Worm (Caenorhabditis elegans) whole organism, early embryonic: ENCODE data around the gene spi-1.

Experiments
- B0310.2 ChIP-seq: sonication (generic microtip); optimal IDR thresholded peaks from 2 replicates; lab custom pipeline; 2016; ENCODE audit warnings: mild to moderate bottlenecking, missing genetic modification characterization, missing compliant biosample characterization
- ama-1 ChIP-seq: fragments of 150-350 bp; optimal IDR thresholded peaks from 2 replicates; lab custom pipeline; 2014
- ceh-13 ChIP-seq: fragments of 200-800 bp; sonication (Bioruptor generic); optimal IDR thresholded peaks from 2 replicates; lab custom pipeline; 2018; ENCODE audit warnings: mild to moderate bottlenecking, missing genetic modification characterization, missing compliant biosample characterization
- hmbx-1 ChIP-seq: sonication (generic microtip); optimal IDR thresholded peaks from 2 replicates; lab custom pipeline; 2016; ENCODE audit warnings: mild to moderate bottlenecking, missing genetic modification characterization, missing compliant biosample characterization
- pes-1 ChIP-seq: fragments of 200-800 bp; sonication (Bioruptor generic); IDR thresholded peaks from 2 replicates; pipeline ENCODE4 v1.3.6; 2022; ENCODE audit warnings: missing genetic modification reagents, missing genetic modification characterization, missing compliant biosample characterization
- scrt-1 ChIP-seq: fragments of 200-800 bp; sonication (Bioruptor generic); IDR thresholded peaks from 2 replicates; pipeline ENCODE4 v1.3.6; 2022; ENCODE audit warnings: missing genetic modification characterization, missing compliant biosample characterization
- sea-1 ChIP-seq: fragments of 200-800 bp; sonication (Bioruptor generic); conservative IDR thresholded peaks from 2 replicates; pipeline ENCODE4 v1.3.6; 2022; ENCODE audit warnings: missing genetic modification characterization, missing compliant biosample characterization
- tbx-11 ChIP-seq: fragments of 200-800 bp; sonication (Bioruptor generic); IDR thresholded peaks from 2 replicates; pipeline ENCODE4 v1.3.6; 2022; ENCODE audit warnings: missing genetic modification characterization, missing compliant biosample characterization
- tbx-37 ChIP-seq: fragments of 200-800 bp; sonication (Bioruptor generic); conservative IDR thresholded peaks from 2 replicates; pipeline ENCODE4 v1.3.6; 2022; ENCODE audit warnings: missing genetic modification reagents, missing genetic modification characterization, missing compliant biosample characterization
- tra-4 ChIP-seq: sonication (generic microtip); optimal IDR thresholded peaks from 2 replicates; lab custom pipeline; 2017; ENCODE audit warnings: missing genetic modification characterization, missing compliant biosample characterization

DNA sequence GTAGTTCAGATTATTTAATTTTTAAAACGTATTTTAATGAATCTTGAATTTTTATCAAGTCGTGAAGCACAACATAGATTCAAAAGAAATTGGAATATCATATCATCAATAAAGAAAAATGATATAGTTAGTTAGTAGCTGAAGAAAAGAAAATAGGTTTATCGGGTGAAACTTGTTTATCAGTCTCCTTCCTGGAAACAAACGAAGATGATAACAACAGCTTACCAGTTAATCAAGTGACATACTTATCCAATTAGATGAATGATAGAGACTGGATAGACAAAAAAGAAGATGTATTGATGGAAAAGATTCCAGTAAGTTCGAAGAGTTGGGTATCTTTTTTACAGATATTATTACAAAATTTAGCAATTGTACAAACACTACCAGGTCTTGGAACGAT lies 46.9 kb downstream of the spi-1 start:
- TF ChIP-seq tbx-37 (GFP tag; lab: Robert Waterston, UW) (no peak), tbx-11 (GFP tag; lab: Robert Waterston, UW) (no peak), tra-4 (no peak), pes-1 (GFP tag; lab: Robert Waterston, UW) (no peak), ama-1 (lab: Kevin White, UChicago) (no peak), ceh-13 (GFP tag; lab: Kevin White, UChicago) (no peak), scrt-1 (GFP tag; lab: Robert Waterston, UW) (no peak), B0310.2 (tag; lab: Kevin White, UChicago) (no peak), sea-1 (no peak), hmbx-1 (tag; lab: Kevin White, UChicago) (no peak)
